Worm (Caenorhabditis elegans): Measurements from ENCODE around the gene far-3.

DNA sequence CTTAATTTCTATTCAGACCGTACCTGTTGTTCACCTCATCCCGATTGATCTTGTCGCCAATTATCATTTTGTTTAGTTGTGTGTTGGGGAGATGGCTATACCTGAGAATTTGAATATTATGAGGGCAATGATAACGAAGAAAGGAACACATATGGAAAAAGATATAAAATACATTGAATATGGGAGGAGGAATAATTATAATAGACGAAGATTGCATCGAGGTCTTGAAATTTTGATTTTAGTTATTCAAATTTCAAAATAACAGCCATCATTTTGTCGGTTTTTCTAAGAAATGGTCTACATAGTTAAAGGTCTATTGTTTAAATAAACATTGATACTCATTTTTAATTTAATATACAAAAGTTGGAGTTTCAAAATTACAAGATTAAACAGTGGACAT, 10.3 kb downstream of the far-3 start, which contains the start of gene shw-3:
- TF ChIP-seq skn-1 (tag; optimal IDR thresholded peaks at IDR 0.05) (no peak), tlp-1 (tag; optimal IDR thresholded peaks at IDR 0.05) (no peak), pqm-1 (tag; optimal IDR thresholded peaks at IDR 0.05) (no peak), nhr-28 (tag; optimal IDR thresholded peaks at IDR 0.05) (no peak), rnt-1 (tag; optimal IDR thresholded peaks at IDR 0.05) (no peak), elt-2 (tag; optimal IDR thresholded peaks at IDR 0.05) (no peak), unc-62 (GFP tag; optimal IDR thresholded peaks at IDR 0.05) (no peak)
